Worm (Caenorhabditis elegans) whole organism, L1 larva: Measurements from ENCODE around the gene ZK643.5.
A peak's percentile ranks its signal among the peaks of the same experiment; 100 is the strongest.

Experiments
- aha-1 ChIP-seq: fragments of 150-350 bp; optimal IDR thresholded peaks from 2 replicates; lab custom pipeline; 2014; ENCODE audit warnings: missing biosample characterization, missing genetic modification characterization
- ces-1 ChIP-seq: fragments of 150-350 bp; optimal IDR thresholded peaks from 2 replicates; lab custom pipeline; 2014; ENCODE audit warnings: missing biosample characterization, missing genetic modification reagents, missing genetic modification characterization
- dpl-1 ChIP-seq, 3 experiments: fragments of 150-350 bp in 2 of 3; sonication (generic microtip) in 1 of 3; optimal IDR thresholded peaks; 2 replicates each; lab custom pipeline; 2014 to 2017; ENCODE audit warnings: missing biosample characterization in 3 of 3, missing genetic modification characterization in 3 of 3, missing genetic modification reagents in 3 of 3
- egl-27 ChIP-seq, 2 experiments: fragments of 150-350 bp in 1 of 2; sonication (generic microtip); optimal IDR thresholded peaks; 3 replicates each; lab custom pipeline; 2017 to 2018; ENCODE audit warnings: missing biosample characterization in 2 of 2, missing genetic modification characterization in 2 of 2, missing genetic modification reagents in 2 of 2
- elt-2 ChIP-seq: sonication (generic microtip); optimal IDR thresholded peaks from 2 replicates; lab custom pipeline; 2016; ENCODE audit warnings: missing genetic modification characterization, mild to moderate bottlenecking, inconsistent platforms, missing compliant biosample characterization, missing genetic modification reagents
- elt-3 ChIP-seq, 6 experiments: fragments of 150-350 bp in 1 of 6; sonication (generic microtip); optimal IDR thresholded peaks; 2 replicates each; lab custom pipeline; 2017 to 2018; ENCODE audit warnings: missing biosample characterization in 6 of 6, missing genetic modification characterization in 6 of 6, inconsistent platforms in 1 of 6
- jun-1 ChIP-seq: fragments of 150-350 bp; optimal IDR thresholded peaks from 2 replicates; lab custom pipeline; 2014; ENCODE audit warnings: missing biosample characterization, missing genetic modification reagents, missing genetic modification characterization
- lin-13 ChIP-seq: fragments of 150-350 bp; optimal IDR thresholded peaks from 2 replicates; lab custom pipeline; 2014; ENCODE audit warnings: missing biosample characterization, missing genetic modification reagents, missing genetic modification characterization
- lsy-2 ChIP-seq, 2 experiments: fragments of 150-350 bp; optimal IDR thresholded peaks; 2 replicates each; lab custom pipeline; 2014; ENCODE audit warnings: missing biosample characterization in 2 of 2, missing genetic modification characterization in 2 of 2
- mab-9 ChIP-seq: fragments of 200-800 bp; sonication (Bioruptor generic); IDR thresholded peaks from 2 replicates; pipeline ENCODE4 v1.3.6; 2022; ENCODE audit warnings: missing genetic modification reagents, missing genetic modification characterization, missing compliant biosample characterization
- nhr-90 ChIP-seq: sonication (generic microtip); optimal IDR thresholded peaks from 2 replicates; lab custom pipeline; 2016; ENCODE audit warnings: mild to moderate bottlenecking, missing genetic modification characterization, missing compliant biosample characterization; ENCODE audit not compliant: poor library complexity
- pag-3 ChIP-seq: sonication (generic microtip); optimal IDR thresholded peaks from 2 replicates; lab custom pipeline; 2017; ENCODE audit warnings: missing genetic modification characterization, mild to moderate bottlenecking, missing compliant biosample characterization, antibody characterized with exemption, borderline replicate concordance; ENCODE audit not compliant: insufficient read depth
- pqm-1 ChIP-seq: sonication (generic microtip); optimal IDR thresholded peaks from 3 replicates; lab custom pipeline; 2017; ENCODE audit warnings: missing biosample characterization, missing genetic modification characterization
- ztf-4 ChIP-seq: fragments of 150-350 bp; optimal IDR thresholded peaks from 2 replicates; lab custom pipeline; 2014; ENCODE audit warnings: missing biosample characterization, missing genetic modification characterization

DNA sequence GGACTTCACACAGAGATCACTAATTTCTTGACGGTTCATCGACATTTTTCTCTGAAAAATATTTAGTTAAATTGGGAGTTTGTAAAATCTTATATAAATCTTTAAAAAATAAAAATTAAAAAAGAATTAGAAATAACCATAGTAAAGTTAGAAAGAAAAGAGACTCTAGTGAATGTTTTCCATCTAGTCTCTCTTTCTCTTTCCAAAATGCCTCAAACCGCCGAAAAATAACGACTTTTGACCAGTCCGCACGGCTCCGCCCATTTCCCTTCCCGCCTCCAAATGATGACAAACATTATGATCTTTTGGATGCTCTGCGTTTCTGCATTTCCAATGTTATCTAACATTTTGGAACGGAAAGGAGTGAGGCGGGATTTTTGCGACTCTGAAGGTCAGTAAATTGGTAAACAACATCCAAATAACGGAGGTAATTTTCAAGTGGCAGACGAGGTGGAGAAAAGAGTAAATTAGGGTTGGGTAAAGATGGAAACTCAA lies 32.7 kb downstream of the ZK643.5 start, which contains the start of gene glb-1:
- no peak for TF ChIP-seq ztf-4 (tag; lab: Kevin White, UChicago)
- no peak for TF ChIP-seq nhr-90 (tag; lab: Kevin White, UChicago)
- TF ChIP-seq jun-1 (tag; lab: Kevin White, UChicago): no peak
- no peak for TF ChIP-seq egl-27 (tag; optimal IDR thresholded peaks at IDR 0.05; lab: Kevin White, UChicago)
- no peak for TF ChIP-seq aha-1 (tag; lab: Kevin White, UChicago)
- TF ChIP-seq lsy-2 (tag; optimal IDR thresholded peaks at IDR 0.05; lab: Kevin White, UChicago): peak; percentile 17
- TF ChIP-seq elt-3 (tag; optimal IDR thresholded peaks at IDR 0.05; lab: Kevin White, UChicago): peak in 1 of 6 experiments; percentile 3
- TF ChIP-seq dpl-1 (GFP tag; optimal IDR thresholded peaks at IDR 0.05; lab: Kevin White, UChicago): peak in 2 of 3 experiments; percentile 8 to 25
- TF ChIP-seq lin-13 (GFP tag; lab: Kevin White, UChicago): no peak
- TF ChIP-seq pag-3 (tag; lab: Kevin White, UChicago): no peak
- no peak for TF ChIP-seq ces-1
- TF ChIP-seq elt-2 (tag; lab: Kevin White, UChicago): no peak
- TF ChIP-seq pqm-1 (tag; lab: Kevin White, UChicago): no peak
- TF ChIP-seq mab-9 (GFP tag; lab: Robert Waterston, UW): no peak
